Fruit fly (Drosophila melanogaster) whole organism, wandering third instar larva: ENCODE data around the gene Rcd7.

Experiments
- Abd-B ChIP-seq: fragments of >200 bp; optimal IDR thresholded peaks from 2 replicates; lab custom pipeline; 2017; ENCODE audit warnings: missing biosample characterization, missing genetic modification characterization
- CG32264 ChIP-seq: fragments of 200-800 bp; sonication (Bioruptor generic); optimal IDR thresholded peaks from 2 replicates; lab custom pipeline; 2016; ENCODE audit warnings: missing biosample characterization, missing genetic modification characterization
- CG9705 ChIP-seq: fragments of 200-800 bp; sonication (Bioruptor generic); optimal IDR thresholded peaks from 2 replicates; lab custom pipeline; 2018; ENCODE audit warnings: missing biosample characterization, mild to moderate bottlenecking, missing genetic modification characterization
- CrebA ChIP-seq: fragments of 200-800 bp; sonication (Bioruptor generic); optimal IDR thresholded peaks from 2 replicates; lab custom pipeline; 2016; ENCODE audit warnings: missing biosample characterization, mild to moderate bottlenecking, missing genetic modification characterization, borderline replicate concordance
- Dfd ChIP-seq: fragments of >200 bp; optimal IDR thresholded peaks from 2 replicates; lab custom pipeline; 2017; ENCODE audit warnings: missing biosample characterization, missing genetic modification characterization
- GATAd ChIP-seq: sonication (Bioruptor generic); optimal IDR thresholded peaks from 2 replicates; lab custom pipeline; 2016; ENCODE audit warnings: missing biosample characterization, missing genetic modification characterization
- HLH106 ChIP-seq: fragments of 200-800 bp; optimal IDR thresholded peaks from 3 replicates; lab custom pipeline; 2019; ENCODE audit warnings: missing biosample characterization, mild to moderate bottlenecking, missing genetic modification characterization, moderate library complexity
- Hr78 ChIP-seq: fragments of >200 bp; optimal IDR thresholded peaks from 2 replicates; lab custom pipeline; 2017; ENCODE audit warnings: missing biosample characterization, missing genetic modification characterization
- Hr83 ChIP-seq: fragments of 200-300 bp; sonication (Bioruptor generic); optimal IDR thresholded peaks from 2 replicates; lab custom pipeline; 2016; ENCODE audit warnings: missing biosample characterization, mild to moderate bottlenecking, missing genetic modification characterization, moderate library complexity; ENCODE audit not compliant: poor library complexity, severe bottlenecking
- Jra ChIP-seq: sonication (Bioruptor generic); optimal IDR thresholded peaks from 2 replicates; lab custom pipeline; 2016; ENCODE audit warnings: missing biosample characterization, missing genetic modification characterization
- Mio ChIP-seq: sonication (Bioruptor generic); optimal IDR thresholded peaks from 2 replicates; lab custom pipeline; 2016; ENCODE audit warnings: missing biosample characterization, missing genetic modification characterization
- Myc ChIP-seq: fragments of >200 bp; optimal IDR thresholded peaks from 2 replicates; lab custom pipeline; 2017
- OdsH ChIP-seq: fragments of 200-800 bp; sonication (Bioruptor generic); optimal IDR thresholded peaks from 2 replicates; lab custom pipeline; 2016; ENCODE audit warnings: missing biosample characterization, mild to moderate bottlenecking, missing genetic modification characterization
- Rel ChIP-seq, 2 experiments: fragments of 200-800 bp; sonication (Bioruptor generic) in 1 of 2; optimal IDR thresholded peaks; 2 replicates in 1 of 2; 3 replicates in 1 of 2; lab custom pipeline; 2016 to 2019; ENCODE audit warnings: mild to moderate bottlenecking in 2 of 2, missing biosample characterization in 2 of 2, missing genetic modification characterization in 2 of 2, moderate library complexity in 1 of 2
- Sp1 ChIP-seq: fragments of 200-800 bp; sonication (Bioruptor generic); optimal IDR thresholded peaks from 3 replicates; lab custom pipeline; 2019; ENCODE audit warnings: missing biosample characterization, mild to moderate bottlenecking, missing genetic modification characterization, moderate library complexity
- Vsx2 ChIP-seq: fragments of 200-300, 225-300 bp; sonication (Bioruptor generic); optimal IDR thresholded peaks from 2 replicates; lab custom pipeline; 2018; ENCODE audit warnings: missing biosample characterization, missing genetic modification characterization; ENCODE audit not compliant: partially characterized antibody
- br ChIP-seq: fragments of 200-800 bp; sonication (Bioruptor generic); optimal IDR thresholded peaks from 2 replicates; lab custom pipeline; 2016; ENCODE audit warnings: missing biosample characterization, missing genetic modification characterization
- brk ChIP-seq: fragments of 200-800 bp; sonication (Bioruptor generic); optimal IDR thresholded peaks from 2 replicates; lab custom pipeline; 2016; ENCODE audit warnings: missing biosample characterization, mild to moderate bottlenecking, missing genetic modification characterization
- dl ChIP-seq, 2 experiments: fragments of 175-275, 200-275 bp in 1 of 2; fragments of 200-275 bp in 1 of 2; sonication (Bioruptor generic); optimal IDR thresholded peaks; lab custom pipeline; 2018; ENCODE audit warnings: mild to moderate bottlenecking in 2 of 2, missing biosample characterization in 2 of 2, missing genetic modification characterization in 2 of 2, moderate library complexity in 2 of 2; ENCODE audit not compliant: partially characterized antibody in 2 of 2, insufficient read depth in 1 of 2
- dmrt93B ChIP-seq: fragments of 200-800 bp; sonication (Bioruptor generic); optimal IDR thresholded peaks from 2 replicates; lab custom pipeline; 2018; ENCODE audit warnings: missing biosample characterization, mild to moderate bottlenecking, missing genetic modification characterization
- dsf ChIP-seq: sonication (Bioruptor generic); optimal IDR thresholded peaks from 2 replicates; lab custom pipeline; 2016; ENCODE audit warnings: missing biosample characterization, missing genetic modification characterization, borderline replicate concordance
- ey ChIP-seq: fragments of 200-800 bp; sonication (Bioruptor generic); optimal IDR thresholded peaks from 2 replicates; lab custom pipeline; 2016; ENCODE audit warnings: missing biosample characterization, missing genetic modification characterization
- foxo ChIP-seq, 2 experiments: fragments of 200-800 bp; sonication (Bioruptor generic); optimal IDR thresholded peaks; 2 replicates in 1 of 2; 3 replicates in 1 of 2; lab custom pipeline; 2016 to 2017; ENCODE audit warnings: missing biosample characterization in 2 of 2, missing genetic modification characterization in 2 of 2
- fru ChIP-seq: fragments of 200-800 bp; sonication (Bioruptor generic); optimal IDR thresholded peaks from 3 replicates; lab custom pipeline; 2016; ENCODE audit warnings: missing biosample characterization, mild to moderate bottlenecking, missing genetic modification characterization
- h ChIP-seq: fragments of 200-800 bp; sonication (Bioruptor generic); optimal IDR thresholded peaks from 3 replicates; lab custom pipeline; 2016; ENCODE audit warnings: missing biosample characterization, mild to moderate bottlenecking, missing genetic modification characterization
- jim ChIP-seq: fragments of 175-275, 200-325 bp; sonication (Bioruptor generic); optimal IDR thresholded peaks from 2 replicates; lab custom pipeline; 2016; ENCODE audit warnings: missing biosample characterization, mild to moderate bottlenecking, missing genetic modification characterization
- lola ChIP-seq: fragments of >200 bp; optimal IDR thresholded peaks from 2 replicates; lab custom pipeline; 2017; ENCODE audit warnings: missing biosample characterization, missing genetic modification characterization
- psq ChIP-seq: fragments of 200-800 bp; sonication (Bioruptor generic); optimal IDR thresholded peaks from 3 replicates; lab custom pipeline; 2017; ENCODE audit warnings: missing biosample characterization, mild to moderate bottlenecking, missing genetic modification characterization, moderate library complexity
- rgr ChIP-seq: fragments of 200-800 bp; sonication (Bioruptor generic); optimal IDR thresholded peaks from 3 replicates; lab custom pipeline; 2016; ENCODE audit warnings: missing biosample characterization, mild to moderate bottlenecking, missing genetic modification characterization
- sage ChIP-seq: fragments of 200-800 bp; sonication (Bioruptor generic); optimal IDR thresholded peaks from 2 replicates; lab custom pipeline; 2016; ENCODE audit warnings: missing biosample characterization, mild to moderate bottlenecking, missing genetic modification characterization
- sv ChIP-seq: fragments of 200-800 bp; sonication (Bioruptor generic); optimal IDR thresholded peaks from 3 replicates; lab custom pipeline; 2016; ENCODE audit warnings: missing biosample characterization, missing genetic modification characterization
- tai ChIP-seq: sonication (Bioruptor generic); optimal IDR thresholded peaks from 2 replicates; lab custom pipeline; 2016; ENCODE audit warnings: missing biosample characterization, missing genetic modification characterization
- woc ChIP-seq: sonication (Bioruptor generic); optimal IDR thresholded peaks from 2 replicates; lab custom pipeline; 2016; ENCODE audit warnings: missing biosample characterization, mild to moderate bottlenecking, missing genetic modification characterization

The Rcd7 gene

dm6 chr3L:19512672-19513071 is 32.2 kb upstream of the Rcd7 start:
- TF ChIP-seq rgr (GFP tag; lab: Kevin White, UChicago), result no peak
- no peak for TF ChIP-seq tai (GFP tag; lab: Kevin White, UChicago)
- TF ChIP-seq foxo (GFP tag; optimal IDR thresholded peaks at IDR 0.05; lab: Kevin White, UChicago), result no peak
- TF ChIP-seq br, result no peak
- TF ChIP-seq dl (GFP tag; optimal IDR thresholded peaks at IDR 0.05; lab: Kevin White, UChicago; ENCODE audit: insufficient read depth in 1 of 2, partially characterized antibody in 2 of 2), result no peak
- no peak for TF ChIP-seq CrebA (GFP tag; lab: Kevin White, UChicago)
- TF ChIP-seq ey, result no peak
- TF ChIP-seq dsf, result no peak
- TF ChIP-seq Dfd (GFP tag; lab: Kevin White, UChicago), result peak; percentile 70
- TF ChIP-seq, all 38 proteins: peak for 1

- TF ChIP-seq fru (peak; percentile 55), ey (no peak), woc (no peak), sage (no peak), OdsH (GFP tag; lab: Kevin White, UChicago) (no peak), HLH106 (peak; percentile 66), tai (GFP tag; lab: Kevin White, UChicago) (no peak), sv (peak; percentile 60), rgr (GFP tag; lab: Kevin White, UChicago) (peak; percentile 65), CG9705 (GFP tag; lab: Kevin White, UChicago) (peak; percentile 73), brk (GFP tag; lab: Kevin White, UChicago) (no peak), Myc (lab: Kevin White, UChicago) (peak; percentile 42), Jra (GFP tag; lab: Kevin White, UChicago) (no peak), Dfd (GFP tag; lab: Kevin White, UChicago) (no peak), dsf (no peak), jim (no peak), CrebA (GFP tag; lab: Kevin White, UChicago) (no peak), h (GFP tag; lab: Kevin White, UChicago) (peak; percentile 62), dmrt93B (peak; percentile 84), lola (no peak), Rel (GFP tag; optimal IDR thresholded peaks at IDR 0.05; lab: Kevin White, UChicago) (no peak), Rel (tag; optimal IDR thresholded peaks at IDR 0.05; lab: Kevin White, UChicago) (no peak), Hr78 (GFP tag; lab: Kevin White, UChicago) (no peak), Hr83 (GFP tag; lab: Kevin White, UChicago) (peak; percentile 83), Abd-B (GFP tag; lab: Kevin White, UChicago) (no peak), dl (GFP tag; optimal IDR thresholded peaks at IDR 0.05; lab: Kevin White, UChicago; ENCODE audit: insufficient read depth in 1 of 2, partially characterized antibody in 2 of 2) (no peak), Vsx2 (no peak), br (peak; percentile 47), CG32264 (GFP tag; lab: Kevin White, UChicago) (no peak)
Observed at dm6 chr3L:19516547-19516946, 28.4 kb upstream of the Rcd7 start.

dm6 chr3L:19518232-19518631 is 26.7 kb upstream of the Rcd7 start, which contains the start of gene Cpr76Ba:
TSS of gene Cpr76Ba (minus strand) at chr3L:19518332.
- TF ChIP-seq dsf (no peak), lola (no peak), tai (GFP tag; lab: Kevin White, UChicago) (no peak), OdsH (GFP tag; lab: Kevin White, UChicago) (no peak), Vsx2 (no peak), jim (no peak), brk (GFP tag; lab: Kevin White, UChicago) (no peak), Sp1 (GFP tag; lab: Kevin White, UChicago) (no peak), GATAd (GFP tag; lab: Kevin White, UChicago) (no peak), br (no peak), Hr83 (GFP tag; lab: Kevin White, UChicago) (no peak), Dfd (GFP tag; lab: Kevin White, UChicago) (no peak), Abd-B (GFP tag; lab: Kevin White, UChicago) (no peak), Myc (lab: Kevin White, UChicago) (no peak)
- TF ChIP-seq, all 38 proteins: peak for 0

- TF ChIP-seq brk (GFP tag; lab: Kevin White, UChicago), result no peak
- TF ChIP-seq h (GFP tag; lab: Kevin White, UChicago), result no peak
- TF ChIP-seq fru, result no peak
- TF ChIP-seq Vsx2, result no peak
- TF ChIP-seq tai (GFP tag; lab: Kevin White, UChicago), result no peak
- no peak for TF ChIP-seq GATAd (GFP tag; lab: Kevin White, UChicago)
- no peak for TF ChIP-seq woc
- TF ChIP-seq Mio (GFP tag; lab: Kevin White, UChicago), result no peak
- no peak for TF ChIP-seq CG32264 (GFP tag; lab: Kevin White, UChicago)
- TF ChIP-seq Myc (lab: Kevin White, UChicago), result no peak
- TF ChIP-seq lola, result no peak
- TF ChIP-seq OdsH (GFP tag; lab: Kevin White, UChicago), result no peak
- no peak for TF ChIP-seq jim
- TF ChIP-seq Dfd (GFP tag; lab: Kevin White, UChicago), result no peak
- TF ChIP-seq Rel (GFP tag; optimal IDR thresholded peaks at IDR 0.05; lab: Kevin White, UChicago), result no peak
- TF ChIP-seq Rel (tag; optimal IDR thresholded peaks at IDR 0.05; lab: Kevin White, UChicago), result no peak
- no peak for TF ChIP-seq dmrt93B
- no peak for TF ChIP-seq Jra (GFP tag; lab: Kevin White, UChicago)
- TF ChIP-seq br, result no peak
- TF ChIP-seq Hr83 (GFP tag; lab: Kevin White, UChicago), result no peak
- TF ChIP-seq psq (GFP tag; lab: Kevin White, UChicago), result no peak
- TF ChIP-seq, all 38 proteins: peak for 0
Observed at dm6 chr3L:19519349-19519748, 25.6 kb upstream of the Rcd7 start, which contains the start of gene Cpr76Bb. TSS of gene Cpr76Bb (plus strand) at chr3L:19519649.
